Worm (Caenorhabditis elegans) whole organism, young adult: ENCODE measurements around the gene vamp-8.

ENCODE experiments used
- B0035.1 ChIP-seq: sonication (generic microtip); optimal IDR thresholded peaks from 2 replicates; lab custom pipeline; 2016; ENCODE audit warnings: missing genetic modification characterization, mild to moderate bottlenecking, missing compliant biosample characterization, missing genotype, missing genetic modification reagents
- B0261.1 ChIP-seq: sonication (generic microtip); optimal IDR thresholded peaks from 2 replicates; lab custom pipeline; 2016; ENCODE audit warnings: mild to moderate bottlenecking, missing genetic modification characterization, moderate library complexity, missing compliant biosample characterization
- C17E4.6 ChIP-seq: fragments of 200-800 bp; sonication (Bioruptor generic); IDR thresholded peaks from 2 replicates; pipeline ENCODE4 v1.3.6; 2022; ENCODE audit warnings: missing genetic modification reagents, missing genetic modification characterization, missing compliant biosample characterization
- F23B12.7 ChIP-seq: sonication (generic microtip); optimal IDR thresholded peaks from 2 replicates; lab custom pipeline; 2017; ENCODE audit warnings: missing genetic modification characterization, mild to moderate bottlenecking, missing compliant biosample characterization, antibody characterized with exemption, moderate library complexity; ENCODE audit not compliant: insufficient read depth
- F52B5.7 ChIP-seq: sonication (generic microtip); optimal IDR thresholded peaks from 2 replicates; lab custom pipeline; 2016; ENCODE audit warnings: mild to moderate bottlenecking, missing genetic modification characterization, missing compliant biosample characterization
- Y95B8A.8 ChIP-seq: fragments of 200-800 bp; sonication (Bioruptor generic); IDR thresholded peaks from 2 replicates; pipeline ENCODE4 v1.3.6; 2022; ENCODE audit warnings: missing genetic modification reagents, missing genetic modification characterization, missing compliant biosample characterization
- ZK185.1 ChIP-seq: sonication (generic microtip); optimal IDR thresholded peaks from 2 replicates; lab custom pipeline; 2016; ENCODE audit warnings: mild to moderate bottlenecking, missing genetic modification characterization, missing compliant biosample characterization; ENCODE audit not compliant: poor library complexity, severe bottlenecking
- aptf-3 ChIP-seq: fragments of 200-800 bp; sonication (Bioruptor generic); IDR thresholded peaks from 2 replicates; pipeline ENCODE4 v1.3.6; 2022; ENCODE audit warnings: missing genetic modification characterization, missing compliant biosample characterization
- attf-3 ChIP-seq: fragments of 200-800 bp; sonication (Bioruptor generic); conservative IDR thresholded peaks from 2 replicates; pipeline ENCODE4 v1.3.6; 2022; ENCODE audit warnings: missing genetic modification reagents, missing genetic modification characterization, missing compliant biosample characterization
- attf-6 ChIP-seq: fragments of 200-800 bp; sonication (Bioruptor generic); IDR thresholded peaks from 2 replicates; pipeline ENCODE4 v1.3.6; 2022; ENCODE audit warnings: missing genetic modification reagents, missing genetic modification characterization, missing compliant biosample characterization
- bed-1 ChIP-seq: fragments of 200-800 bp; sonication (Bioruptor generic); IDR thresholded peaks from 2 replicates; pipeline ENCODE4 v1.3.6; 2022; ENCODE audit warnings: missing genetic modification reagents, missing genetic modification characterization, missing compliant biosample characterization
- ccch-3 ChIP-seq: fragments of 200-800 bp; sonication (Bioruptor generic); optimal IDR thresholded peaks from 2 replicates; lab custom pipeline; 2018; ENCODE audit warnings: mild to moderate bottlenecking, missing genetic modification characterization, missing compliant biosample characterization
- ceh-100 ChIP-seq: fragments of 200-800 bp; sonication (Bioruptor generic); IDR thresholded peaks from 2 replicates; pipeline ENCODE4 v1.3.6; 2022; ENCODE audit warnings: missing genetic modification reagents, missing genetic modification characterization, missing compliant biosample characterization
- chd-7 ChIP-seq: sonication (generic microtip); optimal IDR thresholded peaks from 2 replicates; lab custom pipeline; 2016; ENCODE audit warnings: mild to moderate bottlenecking, missing genetic modification characterization, moderate library complexity, missing compliant biosample characterization
- ets-4 ChIP-seq: fragments of 200-800 bp; sonication (Bioruptor generic); optimal IDR thresholded peaks from 2 replicates; lab custom pipeline; 2018; ENCODE audit warnings: mild to moderate bottlenecking, missing genetic modification characterization, missing compliant biosample characterization
- fkh-3 ChIP-seq: sonication (generic microtip); optimal IDR thresholded peaks from 2 replicates; lab custom pipeline; 2016; ENCODE audit warnings: mild to moderate bottlenecking, missing genetic modification characterization, missing compliant biosample characterization
- hrde-1 ChIP-seq: sonication (generic microtip); optimal IDR thresholded peaks from 2 replicates; lab custom pipeline; 2016; ENCODE audit warnings: missing genetic modification characterization, mild to moderate bottlenecking, missing compliant biosample characterization, moderate library complexity, missing genotype, missing genetic modification reagents, borderline replicate concordance
- lag-1 ChIP-seq: fragments of 200-800 bp; sonication (Bioruptor generic); IDR thresholded peaks from 2 replicates; pipeline ENCODE4 v1.3.6; 2022; ENCODE audit warnings: missing genetic modification reagents, missing genetic modification characterization, missing compliant biosample characterization
- lin-26 ChIP-seq: fragments of 200-800 bp; sonication (Bioruptor generic); IDR thresholded peaks from 2 replicates; pipeline ENCODE4 v1.3.6; 2022; ENCODE audit warnings: missing genetic modification reagents, missing genetic modification characterization, missing compliant biosample characterization
- lin-54 ChIP-seq: fragments of 200-800 bp; sonication (Bioruptor generic); optimal IDR thresholded peaks from 2 replicates; lab custom pipeline; 2018; ENCODE audit warnings: mild to moderate bottlenecking, missing genetic modification characterization, missing compliant biosample characterization
- madf-3 ChIP-seq: fragments of 200-800 bp; sonication (Bioruptor generic); IDR thresholded peaks from 2 replicates; pipeline ENCODE4 v1.3.6; 2022; ENCODE audit warnings: missing genetic modification reagents, missing genetic modification characterization, missing compliant biosample characterization
- madf-6 ChIP-seq: fragments of 200-800 bp; sonication (Bioruptor generic); IDR thresholded peaks from 2 replicates; pipeline ENCODE4 v1.3.6; 2022; ENCODE audit warnings: missing genetic modification reagents, missing genetic modification characterization, missing compliant biosample characterization
- madf-8 ChIP-seq: fragments of 200-800 bp; sonication (Bioruptor generic); conservative IDR thresholded peaks from 2 replicates; pipeline ENCODE4 v1.3.6; 2022; ENCODE audit warnings: missing genetic modification reagents, missing genetic modification characterization, missing compliant biosample characterization
- mcd-1 ChIP-seq: fragments of 200-800 bp; sonication (Bioruptor generic); IDR thresholded peaks from 2 replicates; pipeline ENCODE4 v1.3.6; 2022; ENCODE audit warnings: missing genetic modification reagents, missing genetic modification characterization, missing compliant biosample characterization
- mes-4 ChIP-seq: sonication (generic microtip); optimal IDR thresholded peaks from 2 replicates; lab custom pipeline; 2016; ENCODE audit warnings: missing genotype, missing genetic modification characterization, missing compliant biosample characterization
- nfya-1 ChIP-seq: sonication (generic microtip); optimal IDR thresholded peaks from 2 replicates; lab custom pipeline; 2017; ENCODE audit warnings: antibody characterized with exemption, missing compliant biosample characterization, missing genetic modification characterization, borderline replicate concordance; ENCODE audit not compliant: insufficient read depth
- nhr-80 ChIP-seq: sonication (generic microtip); optimal IDR thresholded peaks from 2 replicates; lab custom pipeline; 2016; ENCODE audit warnings: missing genetic modification characterization, missing compliant biosample characterization
- snpc-1.1 ChIP-seq: sonication (generic microtip); optimal IDR thresholded peaks from 2 replicates; lab custom pipeline; 2017; ENCODE audit warnings: missing genetic modification characterization, mild to moderate bottlenecking, missing compliant biosample characterization, antibody characterized with exemption, moderate library complexity, missing genotype, missing genetic modification reagents; ENCODE audit not compliant: insufficient read depth
- snpc-3.4 ChIP-seq: sonication (generic microtip); optimal IDR thresholded peaks from 2 replicates; lab custom pipeline; 2017; ENCODE audit warnings: missing genetic modification characterization, mild to moderate bottlenecking, missing compliant biosample characterization, antibody characterized with exemption, moderate library complexity, missing genotype, missing genetic modification reagents
- snpc-4 ChIP-seq, 5 experiments: fragments of 150-350 bp in 1 of 5; sonication (generic microtip) in 4 of 5; optimal IDR thresholded peaks; 2 replicates each; lab custom pipeline; 2014 to 2018; ENCODE audit warnings: missing genetic modification characterization in 5 of 5, missing biosample characterization in 3 of 5, antibody characterized with exemption in 2 of 5, mild to moderate bottlenecking in 2 of 5, missing compliant biosample characterization in 2 of 5, missing genotype in 2 of 5, moderate library complexity in 2 of 5, missing genetic modification reagents in 1 of 5
- somi-1 ChIP-seq: fragments of 200-800 bp; sonication (Bioruptor generic); optimal IDR thresholded peaks from 2 replicates; lab custom pipeline; 2018; ENCODE audit warnings: mild to moderate bottlenecking, missing genetic modification characterization, missing compliant biosample characterization
- sptf-2 ChIP-seq: fragments of 200-800 bp; sonication (Bioruptor generic); optimal IDR thresholded peaks from 2 replicates; lab custom pipeline; 2018; ENCODE audit warnings: mild to moderate bottlenecking, missing genetic modification characterization, missing compliant biosample characterization
- tbx-9 ChIP-seq: sonication (generic microtip); optimal IDR thresholded peaks from 2 replicates; lab custom pipeline; 2016; ENCODE audit warnings: borderline replicate concordance, missing genetic modification characterization, inconsistent platforms, missing compliant biosample characterization
- zim-3 ChIP-seq: sonication (generic microtip); optimal IDR thresholded peaks from 2 replicates; lab custom pipeline; 2017; ENCODE audit warnings: mild to moderate bottlenecking, missing genetic modification characterization, moderate library complexity, missing compliant biosample characterization
- ztf-18 ChIP-seq: sonication (generic microtip); optimal IDR thresholded peaks from 2 replicates; lab custom pipeline; 2016; ENCODE audit warnings: missing genotype, mild to moderate bottlenecking, missing genetic modification characterization, missing compliant biosample characterization

The vamp-8 gene

ce11 chrIV:13826363-13826762, 38.6 kb downstream of the vamp-8 start (continued):
- TF ChIP-seq bed-1 (GFP tag; lab: Robert Waterston, UW) (no peak), lin-54 (GFP tag; lab: Kevin White, UChicago) (no peak), F23B12.7 (tag; lab: Kevin White, UChicago) (peak; percentile 22), ceh-100 (GFP tag; lab: Robert Waterston, UW) (no peak), ets-4 (no peak), F52B5.7 (no peak), madf-8 (GFP tag; lab: Robert Waterston, UW) (no peak), chd-7 (tag; lab: Kevin White, UChicago) (no peak), mes-4 (no peak), Y95B8A.8 (no peak), zim-3 (tag; lab: Kevin White, UChicago) (no peak), ZK185.1 (tag; lab: Kevin White, UChicago) (peak; percentile 7), lag-1 (GFP tag; lab: Robert Waterston, UW) (no peak), lin-26 (no peak), aptf-3 (no peak), somi-1 (GFP tag; lab: Kevin White, UChicago) (peak; percentile 48), C17E4.6 (no peak), nhr-80 (peak; percentile 95), B0035.1 (no peak), ccch-3 (GFP tag; lab: Kevin White, UChicago) (no peak), fkh-3 (tag; lab: Kevin White, UChicago) (no peak), madf-6 (GFP tag; lab: Robert Waterston, UW) (no peak), attf-3 (no peak), snpc-1.1 (tag; lab: Kevin White, UChicago) (no peak), hrde-1 (tag; lab: Kevin White, UChicago) (no peak), ztf-18 (no peak), mcd-1 (GFP tag; lab: Robert Waterston, UW) (no peak), madf-3 (GFP tag; lab: Robert Waterston, UW) (no peak), nfya-1 (no peak), B0261.1 (tag; lab: Kevin White, UChicago) (no peak)

- TF ChIP-seq bed-1 (GFP tag; lab: Robert Waterston, UW) (no peak), fkh-3 (tag; lab: Kevin White, UChicago) (no peak), sptf-2 (GFP tag; lab: Kevin White, UChicago) (no peak), tbx-9 (tag; lab: Kevin White, UChicago) (no peak)
Measured at ce11 chrIV:13820862-13821261, 44.1 kb downstream of the vamp-8 start, which contains the start of gene Y45F10D.15. Y45F10D.15 (minus strand) TSS chrIV:13820962.

ce11 chrIV:13814477-13814876, 50.5 kb downstream of the vamp-8 start:
- TF ChIP-seq snpc-4 (GFP tag; optimal IDR thresholded peaks at IDR 0.05; lab: Kevin White, UChicago) = peak; percentile 83
- TF ChIP-seq snpc-4 (tag; optimal IDR thresholded peaks at IDR 0.05; lab: Kevin White, UChicago) = peak; percentile 71 to 97 (median 92)
- peak; percentile 1 for TF ChIP-seq snpc-3.4
- peak; percentile 58 for TF ChIP-seq snpc-1.1 (tag; lab: Kevin White, UChicago)
- peak; percentile 92; the same call in 1 of the 2 replicates for TF ChIP-seq attf-6 (GFP tag; lab: Robert Waterston, UW)
